Fruit fly (Drosophila melanogaster) whole organism, embryonic: ENCODE measurements around the gene CG5969.

ENCODE experiments used
- CG10366 ChIP-seq: fragments of 200-800 bp; sonication (Bioruptor generic); IDR thresholded peaks from 2 replicates; pipeline ENCODE4 v1.3.6; 2022; ENCODE audit warnings: missing biosample characterization, missing genetic modification characterization
- CG10654 ChIP-seq: fragments of 200-800 bp; sonication (Bioruptor generic); optimal IDR thresholded peaks from 2 replicates; lab custom pipeline; 2016; ENCODE audit warnings: missing biosample characterization, missing genetic modification characterization
- CG11085 ChIP-seq: fragments of 200-800 bp; sonication (Bioruptor generic); IDR thresholded peaks from 2 replicates; pipeline ENCODE4 v1.3.6; 2022; ENCODE audit warnings: missing biosample characterization, missing genetic modification characterization
- CG12299 ChIP-seq: fragments of 200-800 bp; sonication (Bioruptor generic); optimal IDR thresholded peaks from 2 replicates; lab custom pipeline; 2018; ENCODE audit warnings: missing biosample characterization, mild to moderate bottlenecking, missing genetic modification characterization
- CG12942 ChIP-seq: fragments of 200-800 bp; sonication (Bioruptor generic); optimal IDR thresholded peaks from 3 replicates; lab custom pipeline; 2016; ENCODE audit warnings: missing biosample characterization, missing genetic modification characterization
- CG13123 ChIP-seq: fragments of 200-800 bp; sonication (Bioruptor generic); optimal IDR thresholded peaks from 2 replicates; lab custom pipeline; 2016; ENCODE audit warnings: missing biosample characterization, missing genetic modification characterization
- CG13287 ChIP-seq: fragments of 200-800 bp; sonication (Bioruptor generic); IDR thresholded peaks from 2 replicates; pipeline ENCODE4 v1.3.6; 2022; ENCODE audit warnings: missing biosample characterization, missing genetic modification characterization; ENCODE audit not compliant: partially characterized antibody
- CG13296 ChIP-seq: fragments of 200-800 bp; sonication (Bioruptor generic); optimal IDR thresholded peaks from 3 replicates; lab custom pipeline; 2018; ENCODE audit warnings: missing biosample characterization, mild to moderate bottlenecking, missing genetic modification characterization
- CG1603 ChIP-seq: fragments of 200-800 bp; sonication (Bioruptor generic); optimal IDR thresholded peaks from 2 replicates; lab custom pipeline; 2019; ENCODE audit warnings: missing biosample characterization, mild to moderate bottlenecking, missing genetic modification characterization, moderate library complexity
- CG16815 ChIP-seq: fragments of 200-800 bp; sonication (Bioruptor generic); optimal IDR thresholded peaks from 3 replicates; lab custom pipeline; 2017; ENCODE audit warnings: missing biosample characterization, mild to moderate bottlenecking, missing genetic modification characterization
- CG18476 ChIP-seq: fragments of 200-800 bp; sonication (Bioruptor generic); optimal IDR thresholded peaks from 2 replicates; lab custom pipeline; 2016; ENCODE audit warnings: missing biosample characterization, mild to moderate bottlenecking, missing genetic modification characterization
- CG2678 ChIP-seq: fragments of 200-800 bp; sonication (Bioruptor generic); optimal IDR thresholded peaks from 3 replicates; lab custom pipeline; 2019; ENCODE audit warnings: missing biosample characterization, mild to moderate bottlenecking, missing genetic modification characterization, moderate library complexity
- CG31365 ChIP-seq: fragments of 200-800 bp; sonication (Bioruptor generic); optimal IDR thresholded peaks from 2 replicates; lab custom pipeline; 2018; ENCODE audit warnings: missing biosample characterization, mild to moderate bottlenecking, missing genetic modification characterization
- CG33557 ChIP-seq: fragments of 200-800 bp; sonication (Bioruptor generic); optimal IDR thresholded peaks from 2 replicates; lab custom pipeline; 2019; ENCODE audit warnings: missing biosample characterization, mild to moderate bottlenecking, missing genetic modification characterization, moderate library complexity
- CG4282 ChIP-seq: fragments of 200-800 bp; sonication (Bioruptor generic); optimal IDR thresholded peaks from 2 replicates; lab custom pipeline; 2016; ENCODE audit warnings: missing biosample characterization, missing genetic modification characterization
- CG5180 ChIP-seq: fragments of 200-800 bp; sonication (Bioruptor generic); optimal IDR thresholded peaks from 3 replicates; lab custom pipeline; 2017; ENCODE audit warnings: missing biosample characterization, missing genetic modification characterization, mild to moderate bottlenecking, moderate library complexity, missing genetic modification reagents
- CG7357 ChIP-seq: fragments of 200-800 bp; sonication (Bioruptor generic); IDR thresholded peaks from 3 replicates; pipeline ENCODE4 v1.3.6; 2022; ENCODE audit warnings: missing biosample characterization, missing genetic modification characterization
- CG8281 ChIP-seq: fragments of 200-800 bp; sonication (Bioruptor generic); optimal IDR thresholded peaks from 2 replicates; lab custom pipeline; 2018; ENCODE audit warnings: missing biosample characterization, mild to moderate bottlenecking, missing genetic modification characterization, moderate library complexity
- CG8290 ChIP-seq, 3 experiments: fragments of 200-800 bp; sonication (Bioruptor generic); optimal IDR thresholded peaks; 2 replicates each; lab custom pipeline; 2016 to 2019; ENCODE audit warnings: missing biosample characterization in 3 of 3, missing genetic modification characterization in 3 of 3, mild to moderate bottlenecking in 2 of 3, moderate library complexity in 1 of 3
- CG8359 ChIP-seq: fragments of 200-800 bp; sonication (Bioruptor generic); optimal IDR thresholded peaks from 2 replicates; lab custom pipeline; 2017; ENCODE audit warnings: missing biosample characterization, mild to moderate bottlenecking, missing genetic modification characterization, borderline replicate concordance
- CHES-1-like ChIP-seq: fragments of 200-800 bp; sonication (Bioruptor generic); optimal IDR thresholded peaks from 2 replicates; lab custom pipeline; 2016; ENCODE audit warnings: missing biosample characterization, missing genetic modification characterization
- CkIIα-i1 ChIP-seq: fragments of 200-800 bp; sonication (Bioruptor generic); IDR thresholded peaks from 2 replicates; pipeline ENCODE4 v1.3.6; 2022; ENCODE audit warnings: missing biosample characterization, missing genetic modification characterization
- D ChIP-seq, 2 experiments: fragments of 200-800 bp in 1 of 2; fragments of >200 bp in 1 of 2; sonication (Bioruptor generic) in 1 of 2; optimal IDR thresholded peaks; 2 replicates in 1 of 2; 3 replicates in 1 of 2; lab custom pipeline; 2017; ENCODE audit warnings: mild to moderate bottlenecking in 1 of 2, missing biosample characterization in 1 of 2, missing genetic modification characterization in 1 of 2, missing genetic modification reagents in 1 of 2
- Dip2 ChIP-seq: fragments of 200-800 bp; sonication (Bioruptor generic); IDR thresholded peaks from 2 replicates; pipeline ENCODE4 v1.3.6; 2022; ENCODE audit warnings: missing biosample characterization, missing genetic modification characterization
- Dip3 ChIP-seq: fragments of 200-800 bp; sonication (Bioruptor generic); optimal IDR thresholded peaks from 3 replicates; lab custom pipeline; 2016; ENCODE audit warnings: missing biosample characterization, missing genetic modification characterization
- Elba2 ChIP-seq: fragments of 200-800 bp; sonication (Bioruptor generic); optimal IDR thresholded peaks from 3 replicates; lab custom pipeline; 2016; ENCODE audit warnings: missing biosample characterization, missing genetic modification characterization
- HHEX ChIP-seq: fragments of 200-800 bp; sonication (Bioruptor generic); optimal IDR thresholded peaks from 3 replicates; lab custom pipeline; 2017; ENCODE audit warnings: missing biosample characterization, mild to moderate bottlenecking, missing genetic modification characterization, missing genetic modification reagents
- Hmr ChIP-seq: fragments of 200-800 bp; sonication (Bioruptor generic); optimal IDR thresholded peaks from 3 replicates; lab custom pipeline; 2017; ENCODE audit warnings: mild to moderate bottlenecking, missing biosample characterization, missing genetic modification reagents, missing genetic modification characterization
- NC2α ChIP-seq: fragments of 200-800 bp; sonication (Bioruptor generic); optimal IDR thresholded peaks from 2 replicates; lab custom pipeline; 2016; ENCODE audit warnings: missing biosample characterization, missing genetic modification characterization
- Trl ChIP-seq, 3 experiments: fragments of >200 bp in 2 of 3; fragments of 200-800 bp in 1 of 3; sonication (Bioruptor generic) in 1 of 3; optimal IDR thresholded peaks; 2 replicates in 1 of 3; 3 replicates in 2 of 3; lab custom pipeline; 2016 to 2017; ENCODE audit warnings: missing biosample characterization in 1 of 3, missing genetic modification characterization in 1 of 3
- bcd ChIP-seq: fragments of 200-800 bp; sonication (Bioruptor generic); optimal IDR thresholded peaks from 2 replicates; lab custom pipeline; 2017; ENCODE audit warnings: missing biosample characterization, mild to moderate bottlenecking, missing genetic modification characterization
- cato ChIP-seq: fragments of 200-800 bp; sonication (Bioruptor generic); optimal IDR thresholded peaks from 2 replicates; lab custom pipeline; 2016; ENCODE audit warnings: missing biosample characterization, missing genetic modification characterization, borderline replicate concordance
- chif ChIP-seq, 2 experiments: fragments of 200-800 bp; sonication (Bioruptor generic); optimal IDR thresholded peaks; 3 replicates each; lab custom pipeline; 2016; ENCODE audit warnings: missing biosample characterization in 2 of 2, missing genetic modification characterization in 2 of 2
- cwo ChIP-seq: fragments of 200-800 bp; sonication (Bioruptor generic); optimal IDR thresholded peaks from 3 replicates; lab custom pipeline; 2017; ENCODE audit warnings: missing biosample characterization, missing genetic modification characterization, mild to moderate bottlenecking, moderate library complexity, missing genetic modification reagents
- danr ChIP-seq: fragments of 200-800 bp; sonication (Bioruptor generic); IDR thresholded peaks from 2 replicates; pipeline ENCODE4 v1.3.6; 2022; ENCODE audit warnings: missing biosample characterization, missing genetic modification characterization
- fd64A ChIP-seq: fragments of 200-800 bp; sonication (Bioruptor generic); optimal IDR thresholded peaks from 3 replicates; lab custom pipeline; 2018; ENCODE audit warnings: missing biosample characterization, mild to moderate bottlenecking, missing genetic modification characterization
- grau ChIP-seq: fragments of 200-800 bp; optimal IDR thresholded peaks from 3 replicates; lab custom pipeline; 2019; ENCODE audit warnings: missing biosample characterization, mild to moderate bottlenecking, missing genetic modification characterization, moderate library complexity
- gt ChIP-seq: fragments of 200-800 bp; sonication (Bioruptor generic); IDR thresholded peaks from 2 replicates; pipeline ENCODE4 v1.3.6; 2022; ENCODE audit warnings: missing biosample characterization, missing genetic modification characterization
- ham ChIP-seq: fragments of 200-800 bp; sonication (Bioruptor generic); IDR thresholded peaks from 2 replicates; pipeline ENCODE4 v1.3.6; 2022; ENCODE audit warnings: missing biosample characterization, missing genetic modification characterization
- her ChIP-seq: fragments of 200-800 bp; sonication (Bioruptor generic); optimal IDR thresholded peaks from 2 replicates; lab custom pipeline; 2016; ENCODE audit warnings: missing biosample characterization, missing genetic modification characterization
- jing ChIP-seq: fragments of 200-800 bp; sonication (Bioruptor generic); optimal IDR thresholded peaks from 2 replicates; lab custom pipeline; 2018; ENCODE audit warnings: missing biosample characterization, mild to moderate bottlenecking, missing genetic modification characterization
- lmd ChIP-seq: fragments of 200-800 bp; sonication (Bioruptor generic); IDR thresholded peaks from 2 replicates; pipeline ENCODE4 v1.3.6; 2022; ENCODE audit warnings: missing biosample characterization, missing genetic modification characterization
- phol ChIP-seq: fragments of 200-800 bp; sonication (Bioruptor generic); optimal IDR thresholded peaks from 3 replicates; lab custom pipeline; 2018; ENCODE audit warnings: missing biosample characterization, mild to moderate bottlenecking, missing genetic modification characterization, moderate library complexity
- slp2 ChIP-seq: fragments of 200-800 bp; sonication (Bioruptor generic); optimal IDR thresholded peaks from 2 replicates; lab custom pipeline; 2016; ENCODE audit warnings: missing biosample characterization, missing genetic modification characterization
- vvl ChIP-seq: fragments of 200-800 bp; sonication (Bioruptor generic); IDR thresholded peaks from 2 replicates; pipeline ENCODE4 v1.3.6; 2022; ENCODE audit warnings: missing biosample characterization, missing genetic modification characterization
- wek ChIP-seq: fragments of 200-800 bp; sonication (Bioruptor generic); optimal IDR thresholded peaks from 3 replicates; lab custom pipeline; 2018; ENCODE audit warnings: missing biosample characterization, mild to moderate bottlenecking, missing genetic modification characterization, moderate library complexity
- zfh2 ChIP-seq: fragments of 200-800 bp; sonication (Bioruptor generic); optimal IDR thresholded peaks from 2 replicates; lab custom pipeline; 2016; ENCODE audit warnings: missing biosample characterization, missing genetic modification characterization

Gene CG5969

DNA sequence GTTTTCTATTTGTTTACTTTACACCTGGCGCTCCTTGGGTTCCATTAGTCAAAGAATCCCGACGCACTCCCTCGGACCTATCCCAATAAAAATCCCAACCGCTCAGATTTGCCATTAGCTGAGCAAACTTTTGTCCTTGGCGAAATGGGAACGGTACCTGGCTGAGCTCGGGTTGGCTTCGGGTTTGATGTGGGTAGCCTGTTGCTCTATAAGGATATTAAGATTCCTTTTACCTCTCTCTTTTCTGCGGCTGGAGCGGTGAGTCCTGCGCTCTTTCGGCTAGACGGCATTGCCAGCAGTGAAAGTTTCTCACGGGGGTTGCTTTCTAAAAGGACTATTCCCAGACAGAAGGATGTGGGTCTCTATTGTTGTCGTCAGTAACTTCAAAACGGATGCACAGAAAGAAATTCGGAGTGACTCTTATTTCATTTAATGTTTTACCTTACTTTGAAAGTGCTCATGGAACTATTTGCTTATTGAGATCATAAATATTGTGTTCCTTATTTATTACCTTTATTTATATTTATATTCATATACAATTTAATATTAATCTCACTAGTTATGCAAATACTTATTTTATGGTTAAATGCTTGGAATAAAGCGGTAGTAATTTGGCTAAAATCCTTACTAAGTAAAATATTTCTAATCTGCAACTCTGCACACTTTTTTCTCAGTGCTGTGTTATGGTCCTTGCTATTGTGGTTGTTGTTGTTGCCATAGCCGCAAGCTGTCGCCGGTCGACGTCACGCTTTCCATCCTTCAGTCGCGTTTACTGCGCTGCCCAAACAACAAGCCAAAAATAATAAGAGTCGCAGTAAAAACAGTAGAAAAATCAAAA, 31.7 kb upstream of the CG5969 start, which contains the start of gene CG5910 (continued):
- TF ChIP-seq D (optimal IDR thresholded peaks at IDR 0.05; lab: Kevin White, UChicago) (no peak), D (GFP tag; optimal IDR thresholded peaks at IDR 0.05; lab: Kevin White, UChicago) (peak; percentile 92), CG8359 (GFP tag; lab: Kevin White, UChicago) (peak; percentile 66), Elba2 (GFP tag; lab: Kevin White, UChicago) (no peak), cwo (GFP tag; lab: Kevin White, UChicago) (peak; percentile 88), zfh2 (GFP tag; lab: Kevin White, UChicago) (peak; percentile 25), jing (GFP tag; lab: Kevin White, UChicago) (peak; percentile 70), CG10654 (GFP tag; lab: Kevin White, UChicago) (peak; percentile 76), chif (GFP tag; optimal IDR thresholded peaks at IDR 0.05; lab: Kevin White, UChicago) (peak in 1 of 2 experiments; percentile 3), bcd (GFP tag; lab: Kevin White, UChicago) (peak; percentile 90), Dip2 (no peak), CG13296 (GFP tag; lab: Kevin White, UChicago) (peak; percentile 91), wek (GFP tag; lab: Kevin White, UChicago) (peak; percentile 42), CG11085 (GFP tag; lab: Robert Waterston, UW) (peak; percentile 64), Dip3 (no peak), Trl (optimal IDR thresholded peaks at IDR 0.05; lab: Kevin White, UChicago) (peak; percentile 31 to 44), Trl (GFP tag; optimal IDR thresholded peaks at IDR 0.05; lab: Kevin White, UChicago) (no peak), CG2678 (tag; lab: Kevin White, UChicago) (peak; percentile 96), CG8290 (GFP tag; optimal IDR thresholded peaks at IDR 0.05; lab: Kevin White, UChicago) (peak; percentile 75), CG8290 (tag; optimal IDR thresholded peaks at IDR 0.05; lab: Kevin White, UChicago) (no peak), fd64A (no peak), gt (GFP tag; lab: Robert Waterston, UW) (peak; percentile 41; the same call in 1 of the 2 replicates), CG13287 (GFP tag; lab: Robert Waterston, UW) (no peak), phol (tag; lab: Kevin White, UChicago) (peak; percentile 93), vvl (GFP tag; lab: Robert Waterston, UW) (peak; percentile 87), CG33557 (peak; percentile 90), Hmr (GFP tag; lab: Kevin White, UChicago) (peak; percentile 94), CG16815 (GFP tag; lab: Kevin White, UChicago) (peak; percentile 81), CG31365 (tag; lab: Kevin White, UChicago) (peak; percentile 2), CG1603 (tag; lab: Kevin White, UChicago) (peak; percentile 45), CkIIα-i1 (GFP tag; lab: Robert Waterston, UW) (no peak), CG7357 (GFP tag; lab: Robert Waterston, UW) (peak; percentile 83), CG12299 (tag; lab: Kevin White, UChicago) (peak; percentile 87), CG10366 (GFP tag; lab: Robert Waterston, UW) (peak; percentile 66), CHES-1-like (GFP tag; lab: Kevin White, UChicago) (peak; percentile 23), CG18476 (GFP tag; lab: Kevin White, UChicago) (peak; percentile 66), slp2 (peak; percentile 34), CG13123 (GFP tag; lab: Kevin White, UChicago) (peak; percentile 76), CG4282 (no peak), grau (tag; lab: Kevin White, UChicago) (peak; percentile 93), HHEX (peak; percentile 89), CG8281 (peak; percentile 67), her (GFP tag; lab: Kevin White, UChicago) (no peak), ham (GFP tag; lab: Robert Waterston, UW) (0 out of 2 replicates have a peak, but pooled peaks have one; percentile 37), cato (GFP tag; lab: Kevin White, UChicago) (peak; percentile 45), CG12942 (peak; percentile 67), danr (GFP tag; lab: Robert Waterston, UW) (peak; percentile 51; the same call in 1 of the 2 replicates), CG5180 (GFP tag; lab: Kevin White, UChicago) (peak; percentile 78), lmd (GFP tag; lab: Robert Waterston, UW) (peak; percentile 84), NC2α (GFP tag; lab: Kevin White, UChicago) (no peak)
